Fruit fly (Drosophila melanogaster): ENCODE data around the gene CG33060.

Gene CG33060

DNA sequence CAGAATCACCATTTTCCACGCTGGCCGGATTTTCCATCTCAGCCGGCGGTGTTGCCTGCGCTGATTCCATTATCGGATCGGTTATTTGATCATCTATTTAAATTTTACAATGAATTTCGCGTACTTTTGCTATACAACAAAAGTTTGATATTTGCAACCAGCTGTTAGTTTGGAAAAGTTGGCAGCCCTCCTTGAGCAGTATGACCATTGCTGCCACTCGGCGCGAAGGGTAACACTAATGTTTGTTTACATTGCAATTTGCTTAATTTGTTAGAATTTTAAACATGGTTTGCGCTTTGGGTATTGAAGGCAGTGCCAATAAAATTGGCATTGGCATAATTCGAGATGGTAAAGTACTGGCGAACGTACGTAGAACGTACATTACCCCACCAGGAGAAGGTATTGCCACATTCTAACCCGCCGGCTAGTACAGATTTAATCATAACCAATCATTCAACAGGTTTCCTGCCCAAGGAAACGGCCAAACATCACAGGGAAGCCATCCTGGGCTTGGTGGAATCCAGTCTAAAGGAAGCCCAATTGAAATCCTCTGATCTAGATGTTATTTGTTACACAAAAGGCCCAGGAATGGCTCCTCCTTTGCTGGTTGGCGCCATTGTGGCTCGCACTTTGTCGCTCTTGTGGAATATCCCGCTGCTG, 21.1 kb downstream of the CG33060 start, which contains the start of the genes Golgin104 and Tcs3:
TSS of gene Golgin104 (minus strand) at position 182 of the 660 bp plus-strand sequence.
TSS of gene Tcs3 (plus strand) at position 222 of the 660 bp plus-strand sequence.
- TF ChIP-seq usp (GFP tag; optimal IDR thresholded peaks at IDR 0.05) (no peak), CG8478 (optimal IDR thresholded peaks at IDR 0.05) (no peak), Dll (optimal IDR thresholded peaks at IDR 0.05) (no peak), EcR (GFP tag; optimal IDR thresholded peaks at IDR 0.05) (no peak), pan (optimal IDR thresholded peaks at IDR 0.05) (no peak), psq (optimal IDR thresholded peaks at IDR 0.05) (no peak)

DNA sequence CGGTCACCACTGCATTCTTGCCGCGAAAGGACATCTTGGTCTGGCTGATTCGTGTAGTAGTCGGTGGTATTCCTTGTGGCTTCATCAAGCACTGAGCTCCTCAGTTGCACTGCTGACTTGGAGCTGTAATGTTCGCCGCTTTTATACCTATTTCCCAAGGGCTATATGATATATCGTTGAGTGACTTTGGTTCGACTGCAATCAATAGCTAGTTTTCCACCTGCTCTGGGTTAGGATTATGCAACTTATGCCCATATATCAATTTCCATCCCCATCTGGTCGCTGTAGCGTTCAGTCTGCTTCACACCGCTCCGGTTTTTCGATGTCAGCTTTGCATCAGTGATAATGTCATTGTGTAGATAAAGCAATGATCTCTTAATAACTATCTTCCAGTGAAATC, 23.4 kb downstream of the CG33060 start, which contains the start of gene Pdh:
TSS of gene Pdh (minus strand) at position 101 of the 400 bp plus-strand sequence.
- TF ChIP-seq Dll (optimal IDR thresholded peaks at IDR 0.05) (no peak), pan (optimal IDR thresholded peaks at IDR 0.05) (no peak), usp (GFP tag; optimal IDR thresholded peaks at IDR 0.05) (no peak), EcR (GFP tag; optimal IDR thresholded peaks at IDR 0.05) (no peak)

dm6 chr3L:16356171-16356765, 25.4 kb downstream of the CG33060 start:
- no peak for TF ChIP-seq Dll (optimal IDR thresholded peaks at IDR 0.05)
- no peak for TF ChIP-seq pan (optimal IDR thresholded peaks at IDR 0.05)
- TF ChIP-seq usp (GFP tag; optimal IDR thresholded peaks at IDR 0.05) = no peak
- no peak for TF ChIP-seq CG8478 (optimal IDR thresholded peaks at IDR 0.05)
- no peak for TF ChIP-seq EcR (GFP tag; optimal IDR thresholded peaks at IDR 0.05)
- no peak for TF ChIP-seq psq (optimal IDR thresholded peaks at IDR 0.05)

DNA sequence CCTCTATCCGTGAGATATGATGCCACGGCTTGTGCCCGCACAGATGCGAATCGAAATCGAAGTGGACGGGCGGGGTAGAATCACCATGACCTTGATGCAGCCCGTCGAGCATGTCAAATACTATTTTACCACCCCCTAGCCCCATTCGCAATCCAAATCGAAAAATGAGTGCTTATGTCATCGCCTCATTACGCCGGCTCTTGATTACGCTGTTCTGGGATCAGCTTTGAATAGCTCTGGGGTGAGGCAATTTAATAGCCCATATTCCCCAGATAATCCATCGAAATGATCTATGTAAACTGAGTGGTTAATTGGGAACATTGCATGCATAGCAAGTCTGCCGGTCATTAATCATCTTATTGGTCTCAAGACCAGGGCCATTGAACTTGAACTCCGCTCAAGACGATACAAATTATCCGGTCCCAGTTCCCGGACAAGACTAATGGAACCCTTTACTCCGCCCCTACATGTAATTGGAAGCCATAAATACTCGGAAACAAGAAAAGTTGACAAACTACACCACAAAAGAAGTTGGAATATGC, 26.4 kb downstream of the CG33060 start:
- TF ChIP-seq EcR (GFP tag; optimal IDR thresholded peaks at IDR 0.05) (peak in 1 of 2 experiments; percentile 64), Dll (optimal IDR thresholded peaks at IDR 0.05) (no peak)

DNA sequence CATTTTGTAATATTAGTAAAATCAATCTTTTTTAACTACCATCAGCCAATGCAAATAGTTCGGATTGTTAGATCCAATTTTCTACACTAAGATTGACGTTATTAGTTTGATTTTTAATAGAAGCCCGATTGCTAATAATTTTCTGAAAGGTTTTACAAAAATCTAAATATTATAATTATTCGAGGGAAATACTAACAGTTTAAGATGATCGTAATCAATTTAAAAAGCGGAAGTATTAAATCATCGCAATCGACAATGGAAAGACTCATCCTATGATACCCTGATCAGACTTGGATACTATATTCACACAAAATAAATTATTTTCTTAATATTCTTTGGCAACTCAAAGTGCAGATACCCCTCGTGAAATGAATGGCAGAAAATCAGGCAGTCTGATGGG, 27.0 kb downstream of the CG33060 start:
- TF ChIP-seq Dll (optimal IDR thresholded peaks at IDR 0.05) = no peak
- TF ChIP-seq pan (optimal IDR thresholded peaks at IDR 0.05) = no peak
- TF ChIP-seq CG8478 (optimal IDR thresholded peaks at IDR 0.05) = no peak
- no peak for TF ChIP-seq usp (GFP tag; optimal IDR thresholded peaks at IDR 0.05)
- no peak for TF ChIP-seq psq (optimal IDR thresholded peaks at IDR 0.05)
- TF ChIP-seq EcR (GFP tag; optimal IDR thresholded peaks at IDR 0.05) = no peak

DNA sequence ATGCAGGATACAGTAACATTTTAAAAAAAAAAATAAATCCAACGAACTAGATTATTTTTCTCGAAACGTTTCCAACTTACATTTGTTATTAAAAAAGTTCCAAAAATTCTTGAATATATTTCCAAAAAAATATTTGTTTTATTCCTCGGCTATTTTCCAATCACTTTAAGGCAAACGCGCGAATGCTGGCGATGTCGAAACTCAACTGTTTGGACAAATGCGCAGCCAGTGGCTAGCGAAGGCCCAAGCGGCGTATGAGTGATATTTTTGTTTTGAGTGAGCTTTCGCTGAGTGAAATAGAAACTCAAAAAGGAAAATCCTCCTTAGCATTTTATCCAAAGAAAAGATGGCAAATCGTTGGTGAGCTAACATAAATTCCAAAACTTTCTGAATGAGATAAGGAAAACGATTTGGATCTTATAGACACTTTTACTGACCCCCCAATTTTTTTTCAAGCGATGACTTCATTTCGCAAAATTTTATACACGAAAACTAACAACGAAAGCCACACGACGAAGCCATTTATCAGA, 28.4 kb downstream of the CG33060 start, which contains the start of gene ringer:
TSS of gene ringer (minus strand) at position 210 of the 530 bp plus-strand sequence.
- no peak for TF ChIP-seq CG8478 (optimal IDR thresholded peaks at IDR 0.05)
- no peak for TF ChIP-seq pan (optimal IDR thresholded peaks at IDR 0.05)
- TF ChIP-seq usp (GFP tag; optimal IDR thresholded peaks at IDR 0.05) = no peak

dm6 chr3L:16359795-16360194, 29.0 kb downstream of the CG33060 start:
- TF ChIP-seq EcR (GFP tag; optimal IDR thresholded peaks at IDR 0.05) (no peak), Dll (optimal IDR thresholded peaks at IDR 0.05) (no peak), CG8478 (optimal IDR thresholded peaks at IDR 0.05) (no peak), usp (GFP tag; optimal IDR thresholded peaks at IDR 0.05) (no peak), pan (optimal IDR thresholded peaks at IDR 0.05) (no peak), psq (optimal IDR thresholded peaks at IDR 0.05) (no peak)

- TF ChIP-seq usp (GFP tag; optimal IDR thresholded peaks at IDR 0.05) (no peak), psq (optimal IDR thresholded peaks at IDR 0.05) (no peak), CG8478 (optimal IDR thresholded peaks at IDR 0.05) (no peak), pan (optimal IDR thresholded peaks at IDR 0.05) (no peak), Dll (optimal IDR thresholded peaks at IDR 0.05) (no peak), EcR (GFP tag; optimal IDR thresholded peaks at IDR 0.05) (no peak)
These were observed 30.5 kb downstream of the CG33060 start for dm6 chr3L:16361200-16361815.

dm6 chr3L:16362119-16362653, 31.3 kb downstream of the CG33060 start, which contains the start of gene Cpr72Ea:
Gene Cpr72Ea, plus strand, starts transcription at chr3L:16362603.
- TF ChIP-seq pan (optimal IDR thresholded peaks at IDR 0.05) = no peak
- no peak for TF ChIP-seq CG8478 (optimal IDR thresholded peaks at IDR 0.05)
- TF ChIP-seq usp (GFP tag; optimal IDR thresholded peaks at IDR 0.05) = no peak
- TF ChIP-seq psq (optimal IDR thresholded peaks at IDR 0.05) = no peak
- no peak for TF ChIP-seq EcR (GFP tag; optimal IDR thresholded peaks at IDR 0.05)
- TF ChIP-seq Dll (optimal IDR thresholded peaks at IDR 0.05) = no peak

- TF ChIP-seq usp (GFP tag; optimal IDR thresholded peaks at IDR 0.05) (no peak), CG8478 (optimal IDR thresholded peaks at IDR 0.05) (no peak), Dll (optimal IDR thresholded peaks at IDR 0.05) (no peak), pan (optimal IDR thresholded peaks at IDR 0.05) (no peak), psq (optimal IDR thresholded peaks at IDR 0.05) (no peak), EcR (GFP tag; optimal IDR thresholded peaks at IDR 0.05) (no peak)
These were observed 33.3 kb downstream of the CG33060 start for dm6 chr3L:16364182-16364581.

- no peak for TF ChIP-seq pan (optimal IDR thresholded peaks at IDR 0.05)
- TF ChIP-seq Dll (optimal IDR thresholded peaks at IDR 0.05) = no peak
- no peak for TF ChIP-seq psq (optimal IDR thresholded peaks at IDR 0.05)
- no peak for TF ChIP-seq CG8478 (optimal IDR thresholded peaks at IDR 0.05)
- TF ChIP-seq EcR (GFP tag; optimal IDR thresholded peaks at IDR 0.05) = no peak
- TF ChIP-seq usp (GFP tag; optimal IDR thresholded peaks at IDR 0.05) = no peak
These were observed 33.8 kb downstream of the CG33060 start, which contains the start of gene Cpr72Eb for dm6 chr3L:16364599-16364998. Gene Cpr72Eb, plus strand, starts transcription at chr3L:16364899.

All from whole organism.